Worm (Caenorhabditis elegans) whole organism, young adult: ENCODE data around the gene T01B10.5.

Source experiments
- B0019.2 ChIP-seq: fragments of 200-800 bp; sonication (Bioruptor generic); conservative IDR thresholded peaks from 2 replicates; pipeline ENCODE4 v1.3.6; 2022; ENCODE audit warnings: missing genetic modification reagents, missing genetic modification characterization, missing compliant biosample characterization
- B0035.1 ChIP-seq: sonication (generic microtip); optimal IDR thresholded peaks from 2 replicates; lab custom pipeline; 2016; ENCODE audit warnings: missing genetic modification characterization, mild to moderate bottlenecking, missing compliant biosample characterization, missing genotype, missing genetic modification reagents
- B0336.3 ChIP-seq: fragments of 200-800 bp; sonication (Bioruptor generic); IDR thresholded peaks from 2 replicates; pipeline ENCODE4 v1.3.6; 2022; ENCODE audit warnings: missing genetic modification characterization, missing compliant biosample characterization
- C06A6.2 ChIP-seq: fragments of 200-800 bp; sonication (Bioruptor generic); conservative IDR thresholded peaks from 2 replicates; pipeline ENCODE4 v1.3.6; 2022; ENCODE audit warnings: missing genetic modification characterization, missing compliant biosample characterization
- C17E4.6 ChIP-seq: fragments of 200-800 bp; sonication (Bioruptor generic); IDR thresholded peaks from 2 replicates; pipeline ENCODE4 v1.3.6; 2022; ENCODE audit warnings: missing genetic modification reagents, missing genetic modification characterization, missing compliant biosample characterization
- D2030.7 ChIP-seq: fragments of 200-800 bp; sonication (Bioruptor generic); IDR thresholded peaks from 2 replicates; pipeline ENCODE4 v1.3.6; 2022; ENCODE audit warnings: missing genetic modification reagents, missing genetic modification characterization, missing compliant biosample characterization
- F22D6.2 ChIP-seq: sonication (generic microtip); optimal IDR thresholded peaks from 2 replicates; lab custom pipeline; 2016; ENCODE audit warnings: mild to moderate bottlenecking, missing genetic modification characterization, missing compliant biosample characterization
- F39B2.1 ChIP-seq: fragments of 200-800 bp; sonication (Bioruptor generic); IDR thresholded peaks from 2 replicates; pipeline ENCODE4 v1.3.6; 2022; ENCODE audit warnings: missing genetic modification reagents, missing genetic modification characterization, missing compliant biosample characterization
- F49E8.2 ChIP-seq: sonication (generic microtip); optimal IDR thresholded peaks from 3 replicates; lab custom pipeline; 2017; ENCODE audit warnings: missing genetic modification characterization, mild to moderate bottlenecking, missing compliant biosample characterization, antibody characterized with exemption, moderate library complexity; ENCODE audit not compliant: insufficient read depth
- F52B5.7 ChIP-seq: sonication (generic microtip); optimal IDR thresholded peaks from 2 replicates; lab custom pipeline; 2016; ENCODE audit warnings: mild to moderate bottlenecking, missing genetic modification characterization, missing compliant biosample characterization
- F55B11.4 ChIP-seq: sonication (generic microtip); optimal IDR thresholded peaks from 2 replicates; lab custom pipeline; 2016; ENCODE audit warnings: missing compliant biosample characterization, missing genetic modification characterization, borderline replicate concordance; ENCODE audit not compliant: insufficient read depth
- F57C9.4 ChIP-seq: sonication (generic microtip); optimal IDR thresholded peaks from 2 replicates; lab custom pipeline; 2017; ENCODE audit warnings: mild to moderate bottlenecking, missing genetic modification characterization, missing compliant biosample characterization
- K12H6.12 ChIP-seq: fragments of 200-800 bp; sonication (Bioruptor generic); optimal IDR thresholded peaks from 2 replicates; lab custom pipeline; 2018; ENCODE audit warnings: mild to moderate bottlenecking, missing genetic modification characterization, missing compliant biosample characterization
- Y56A3A.18 ChIP-seq: fragments of 200-800 bp; sonication (Bioruptor generic); IDR thresholded peaks from 2 replicates; pipeline ENCODE4 v1.3.6; 2022; ENCODE audit warnings: missing genetic modification reagents, missing genetic modification characterization, missing compliant biosample characterization
- Y79H2A.3 ChIP-seq: fragments of 200-800 bp; sonication (Bioruptor generic); conservative IDR thresholded peaks from 2 replicates; pipeline ENCODE4 v1.3.6; 2022; ENCODE audit warnings: missing genetic modification reagents, missing genetic modification characterization, missing compliant biosample characterization
- ama-1 ChIP-seq, 3 experiments: fragments of 150-350 bp in 1 of 3; sonication (generic microtip) in 2 of 3; optimal IDR thresholded peaks; 2 replicates each; lab custom pipeline; 2014 to 2018; ENCODE audit warnings: missing biosample characterization in 2 of 3, missing genetic modification characterization in 2 of 3, missing genetic modification reagents in 2 of 3
- aptf-2 ChIP-seq: fragments of 200-800 bp; sonication (Bioruptor generic); conservative IDR thresholded peaks from 2 replicates; pipeline ENCODE4 v1.3.6; 2022; ENCODE audit warnings: missing genetic modification reagents, missing genetic modification characterization, missing compliant biosample characterization
- aptf-3 ChIP-seq: fragments of 200-800 bp; sonication (Bioruptor generic); IDR thresholded peaks from 2 replicates; pipeline ENCODE4 v1.3.6; 2022; ENCODE audit warnings: missing genetic modification characterization, missing compliant biosample characterization
- attf-3 ChIP-seq: fragments of 200-800 bp; sonication (Bioruptor generic); conservative IDR thresholded peaks from 2 replicates; pipeline ENCODE4 v1.3.6; 2022; ENCODE audit warnings: missing genetic modification reagents, missing genetic modification characterization, missing compliant biosample characterization
- attf-6 ChIP-seq: fragments of 200-800 bp; sonication (Bioruptor generic); IDR thresholded peaks from 2 replicates; pipeline ENCODE4 v1.3.6; 2022; ENCODE audit warnings: missing genetic modification reagents, missing genetic modification characterization, missing compliant biosample characterization
- bed-1 ChIP-seq: fragments of 200-800 bp; sonication (Bioruptor generic); IDR thresholded peaks from 2 replicates; pipeline ENCODE4 v1.3.6; 2022; ENCODE audit warnings: missing genetic modification reagents, missing genetic modification characterization, missing compliant biosample characterization
- ceh-100 ChIP-seq: fragments of 200-800 bp; sonication (Bioruptor generic); IDR thresholded peaks from 2 replicates; pipeline ENCODE4 v1.3.6; 2022; ENCODE audit warnings: missing genetic modification reagents, missing genetic modification characterization, missing compliant biosample characterization
- ceh-27 ChIP-seq: fragments of 200-800 bp; sonication (Bioruptor generic); optimal IDR thresholded peaks from 2 replicates; lab custom pipeline; 2018; ENCODE audit warnings: mild to moderate bottlenecking, missing genetic modification characterization, moderate library complexity, missing compliant biosample characterization
- ceh-58 ChIP-seq: fragments of 200-800 bp; sonication (Bioruptor generic); IDR thresholded peaks from 2 replicates; pipeline ENCODE4 v1.3.6; 2022; ENCODE audit warnings: missing genetic modification characterization, missing compliant biosample characterization
- ceh-91 ChIP-seq: fragments of 200-800 bp; sonication (Bioruptor generic); IDR thresholded peaks from 2 replicates; pipeline ENCODE4 v1.3.6; 2022; ENCODE audit warnings: missing genetic modification reagents, missing genetic modification characterization, missing compliant biosample characterization
- die-1 ChIP-seq: sonication (generic microtip); optimal IDR thresholded peaks from 2 replicates; lab custom pipeline; 2016; ENCODE audit warnings: missing genotype, mild to moderate bottlenecking, missing genetic modification characterization, missing compliant biosample characterization
- fkh-3 ChIP-seq: sonication (generic microtip); optimal IDR thresholded peaks from 2 replicates; lab custom pipeline; 2016; ENCODE audit warnings: mild to moderate bottlenecking, missing genetic modification characterization, missing compliant biosample characterization
- hrde-1 ChIP-seq: sonication (generic microtip); optimal IDR thresholded peaks from 2 replicates; lab custom pipeline; 2016; ENCODE audit warnings: missing genetic modification characterization, mild to moderate bottlenecking, missing compliant biosample characterization, moderate library complexity, missing genotype, missing genetic modification reagents, borderline replicate concordance
- hsf-1 ChIP-seq: fragments of 200-800 bp; sonication (Bioruptor generic); IDR thresholded peaks from 2 replicates; pipeline ENCODE4 v1.3.6; 2022; ENCODE audit warnings: missing genetic modification reagents, missing genetic modification characterization, missing compliant biosample characterization
- let-526 ChIP-seq: fragments of 200-800 bp; sonication (Bioruptor generic); IDR thresholded peaks from 2 replicates; pipeline ENCODE4 v1.3.6; 2022; ENCODE audit warnings: missing genetic modification reagents, missing genetic modification characterization, missing compliant biosample characterization
- lin-54 ChIP-seq: fragments of 200-800 bp; sonication (Bioruptor generic); optimal IDR thresholded peaks from 2 replicates; lab custom pipeline; 2018; ENCODE audit warnings: mild to moderate bottlenecking, missing genetic modification characterization, missing compliant biosample characterization
- lir-1 ChIP-seq: fragments of 200-800 bp; sonication (Bioruptor generic); conservative IDR thresholded peaks from 2 replicates; pipeline ENCODE4 v1.3.6; 2022; ENCODE audit warnings: missing genetic modification reagents, missing genetic modification characterization, missing compliant biosample characterization
- madf-3 ChIP-seq: fragments of 200-800 bp; sonication (Bioruptor generic); IDR thresholded peaks from 2 replicates; pipeline ENCODE4 v1.3.6; 2022; ENCODE audit warnings: missing genetic modification reagents, missing genetic modification characterization, missing compliant biosample characterization
- mcd-1 ChIP-seq: fragments of 200-800 bp; sonication (Bioruptor generic); IDR thresholded peaks from 2 replicates; pipeline ENCODE4 v1.3.6; 2022; ENCODE audit warnings: missing genetic modification reagents, missing genetic modification characterization, missing compliant biosample characterization
- mxl-1 ChIP-seq: sonication (generic microtip); optimal IDR thresholded peaks from 2 replicates; lab custom pipeline; 2016; ENCODE audit warnings: missing genetic modification characterization, missing compliant biosample characterization
- nfya-1 ChIP-seq: sonication (generic microtip); optimal IDR thresholded peaks from 2 replicates; lab custom pipeline; 2017; ENCODE audit warnings: antibody characterized with exemption, missing compliant biosample characterization, missing genetic modification characterization, borderline replicate concordance; ENCODE audit not compliant: insufficient read depth
- nfya-2 ChIP-seq: fragments of 200-800 bp; sonication (Bioruptor generic); IDR thresholded peaks from 2 replicates; pipeline ENCODE4 v1.3.6; 2022; ENCODE audit warnings: missing genetic modification reagents, missing genetic modification characterization, missing compliant biosample characterization
- nhr-120 ChIP-seq: fragments of 200-800 bp; sonication (Bioruptor generic); IDR thresholded peaks from 2 replicates; pipeline ENCODE4 v1.3.6; 2022; ENCODE audit warnings: missing genetic modification characterization, missing compliant biosample characterization
- nhr-179 ChIP-seq: sonication (generic microtip); optimal IDR thresholded peaks from 2 replicates; lab custom pipeline; 2016; ENCODE audit warnings: mild to moderate bottlenecking, missing genetic modification characterization, missing compliant biosample characterization
- rcor-1 ChIP-seq: fragments of 200-800 bp; sonication (Bioruptor generic); IDR thresholded peaks from 2 replicates; pipeline ENCODE4 v1.3.6; 2022; ENCODE audit warnings: missing genetic modification reagents, missing genetic modification characterization, missing compliant biosample characterization
- repo-1 ChIP-seq: sonication (generic microtip); optimal IDR thresholded peaks from 2 replicates; lab custom pipeline; 2017; ENCODE audit warnings: mild to moderate bottlenecking, missing genetic modification characterization, missing compliant biosample characterization
- snpc-4 ChIP-seq, 5 experiments: fragments of 150-350 bp in 1 of 5; sonication (generic microtip) in 4 of 5; optimal IDR thresholded peaks; 2 replicates each; lab custom pipeline; 2014 to 2018; ENCODE audit warnings: missing genetic modification characterization in 5 of 5, missing biosample characterization in 3 of 5, antibody characterized with exemption in 2 of 5, mild to moderate bottlenecking in 2 of 5, missing compliant biosample characterization in 2 of 5, missing genotype in 2 of 5, moderate library complexity in 2 of 5, missing genetic modification reagents in 1 of 5
- somi-1 ChIP-seq: fragments of 200-800 bp; sonication (Bioruptor generic); optimal IDR thresholded peaks from 2 replicates; lab custom pipeline; 2018; ENCODE audit warnings: mild to moderate bottlenecking, missing genetic modification characterization, missing compliant biosample characterization
- tlf-1 ChIP-seq: fragments of 200-800 bp; sonication (Bioruptor generic); optimal IDR thresholded peaks from 2 replicates; lab custom pipeline; 2018; ENCODE audit warnings: mild to moderate bottlenecking, missing genetic modification characterization, missing compliant biosample characterization
- zfh-2 ChIP-seq: fragments of 200-800 bp; sonication (Bioruptor generic); conservative IDR thresholded peaks from 2 replicates; pipeline ENCODE4 v1.3.6; 2022; ENCODE audit warnings: missing genetic modification reagents, missing genetic modification characterization, missing compliant biosample characterization
- ztf-3 ChIP-seq: fragments of 200-800 bp; sonication (Bioruptor generic); optimal IDR thresholded peaks from 2 replicates; lab custom pipeline; 2018; ENCODE audit warnings: mild to moderate bottlenecking, missing genetic modification characterization, missing compliant biosample characterization
- ztf-6 ChIP-seq: fragments of 200-800 bp; sonication (Bioruptor generic); IDR thresholded peaks from 2 replicates; pipeline ENCODE4 v1.3.6; 2022; ENCODE audit warnings: missing genetic modification reagents, missing genetic modification characterization, missing compliant biosample characterization

Gene T01B10.5

DNA sequence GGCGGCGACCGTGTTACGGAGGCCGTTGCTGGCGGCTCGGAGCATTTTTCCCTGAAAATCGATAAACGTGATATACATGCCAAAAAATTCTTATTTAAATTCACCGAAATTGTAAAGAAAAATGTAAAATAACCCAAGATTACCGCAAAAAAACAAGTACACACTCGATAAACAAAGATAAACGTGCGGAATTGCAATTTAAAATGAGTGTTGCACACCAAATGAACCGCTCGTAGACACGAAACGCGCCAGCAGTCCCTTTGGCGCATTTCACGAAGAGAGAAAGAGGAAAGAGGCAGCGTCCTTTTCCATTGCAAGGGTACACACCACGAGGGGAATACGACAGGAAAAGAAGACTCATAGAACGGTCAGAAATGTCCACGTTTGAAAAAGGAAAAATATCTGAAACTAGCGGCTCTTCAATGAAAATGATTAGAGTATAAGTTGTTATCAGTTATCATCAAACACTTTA is 50.9 kb downstream of the T01B10.5 start, which contains the start of gene sdha-1 (continued):
- TF ChIP-seq snpc-4 (GFP tag; optimal IDR thresholded peaks at IDR 0.05; lab: Kevin White, UChicago) (no peak), snpc-4 (tag; optimal IDR thresholded peaks at IDR 0.05; lab: Kevin White, UChicago) (peak in 3 of 4 experiments; percentile 34 to 50 (median 38)), ztf-6 (GFP tag; lab: Robert Waterston, UW) (no peak), nhr-120 (no peak), aptf-2 (GFP tag; lab: Robert Waterston, UW) (no peak), C06A6.2 (GFP tag; lab: Robert Waterston, UW) (no peak), ceh-100 (GFP tag; lab: Robert Waterston, UW) (no peak), F22D6.2 (tag; lab: Kevin White, UChicago) (peak; percentile 2), tlf-1 (GFP tag; lab: Kevin White, UChicago) (peak; percentile 40), nhr-179 (tag; lab: Kevin White, UChicago) (no peak), attf-3 (GFP tag; lab: Robert Waterston, UW) (0 out of 2 replicates have a peak, but pooled peaks have one; percentile 19), zfh-2 (GFP tag; lab: Robert Waterston, UW) (peak; percentile 76; the same call in 1 of the 2 replicates), aptf-3 (GFP tag; lab: Robert Waterston, UW) (no peak), F52B5.7 (tag; lab: Kevin White, UChicago) (no peak), ceh-91 (GFP tag; lab: Robert Waterston, UW) (no peak), F49E8.2 (tag; lab: Kevin White, UChicago) (no peak), mxl-1 (tag; lab: Kevin White, UChicago) (no peak), let-526 (peak; percentile 59; the same call in 1 of the 2 replicates), lir-1 (GFP tag; lab: Robert Waterston, UW) (no peak), B0019.2 (GFP tag; lab: Robert Waterston, UW) (no peak), Y79H2A.3 (GFP tag; lab: Robert Waterston, UW) (no peak), nfya-1 (tag; lab: Kevin White, UChicago) (no peak), Y56A3A.18 (GFP tag; lab: Robert Waterston, UW) (0 out of 2 replicates have a peak, but pooled peaks have one; percentile 37), ceh-58 (GFP tag; lab: Robert Waterston, UW) (no peak), B0336.3 (peak; percentile 69), F57C9.4 (no peak), hsf-1 (GFP tag; lab: Robert Waterston, UW) (no peak), attf-6 (no peak), C17E4.6 (no peak), ztf-3 (GFP tag; lab: Kevin White, UChicago) (no peak), lin-54 (GFP tag; lab: Kevin White, UChicago) (peak; percentile 41), somi-1 (GFP tag; lab: Kevin White, UChicago) (peak; percentile 70), rcor-1 (peak; percentile 64), D2030.7 (GFP tag; lab: Robert Waterston, UW) (no peak), ceh-27 (peak; percentile 83), F39B2.1 (GFP tag; lab: Robert Waterston, UW) (no peak), madf-3 (GFP tag; lab: Robert Waterston, UW) (no peak), bed-1 (GFP tag; lab: Robert Waterston, UW) (no peak), hrde-1 (no peak), die-1 (tag; lab: Kevin White, UChicago) (no peak), ama-1 (optimal IDR thresholded peaks at IDR 0.05; lab: Kevin White, UChicago) (no peak), ama-1 (GFP tag; optimal IDR thresholded peaks at IDR 0.05; lab: Kevin White, UChicago) (no peak), mcd-1 (peak; percentile 71), nfya-2 (GFP tag; lab: Robert Waterston, UW) (no peak), repo-1 (peak; percentile 2), B0035.1 (no peak), F55B11.4 (tag; lab: Kevin White, UChicago) (no peak), fkh-3 (tag; lab: Kevin White, UChicago) (no peak), K12H6.12 (peak; percentile 73)
